Worm (Caenorhabditis elegans) whole organism, mixed stage, embryonic: ENCODE data around the gene C28H8.5.

Source experiments
- ces-1 ChIP-seq: fragments of 150-350 bp; optimal IDR thresholded peaks from 2 replicates; lab custom pipeline; 2014; ENCODE audit warnings: missing biosample characterization, missing genetic modification reagents, missing genetic modification characterization
- elt-1 ChIP-seq: sonication (generic microtip); optimal IDR thresholded peaks from 2 replicates; lab custom pipeline; 2017; ENCODE audit warnings: missing genetic modification characterization, mild to moderate bottlenecking, missing compliant biosample characterization, antibody characterized with exemption, moderate library complexity, borderline replicate concordance; ENCODE audit not compliant: insufficient read depth
- lsy-2 ChIP-seq: fragments of 150-350 bp; optimal IDR thresholded peaks from 2 replicates; lab custom pipeline; 2014; ENCODE audit warnings: missing biosample characterization, missing genetic modification characterization
- pha-4 ChIP-seq: fragments of 150-350 bp; optimal IDR thresholded peaks from 2 replicates; lab custom pipeline; 2018; ENCODE audit warnings: missing biosample characterization, missing genetic modification reagents, missing genetic modification characterization
- snpc-4 ChIP-seq: fragments of 150-350 bp; optimal IDR thresholded peaks from 2 replicates; lab custom pipeline; 2014; ENCODE audit warnings: missing biosample characterization, missing genetic modification characterization
- unc-62 ChIP-seq: fragments of 150-350 bp; optimal IDR thresholded peaks from 2 replicates; lab custom pipeline; 2014; ENCODE audit warnings: missing biosample characterization, missing genetic modification reagents, missing genetic modification characterization

ce11 chrIII:5900709-5901108, 16.6 kb downstream of the C28H8.5 start:
- TF ChIP-seq ces-1 (GFP tag; lab: Kevin White, UChicago) (no peak), lsy-2 (tag; lab: Kevin White, UChicago) (no peak), unc-62 (GFP tag; lab: Kevin White, UChicago) (no peak), elt-1 (no peak), snpc-4 (tag; lab: Kevin White, UChicago) (no peak), pha-4 (no peak)
